Fruit fly (Drosophila melanogaster) whole organism, pupa: ENCODE measurements around the gene Trxr2.
A peak's percentile ranks its signal among the peaks of the same experiment; 100 is the strongest.

Experiments
- CG10348 ChIP-seq: fragments of 200-800 bp; sonication (Bioruptor generic); IDR thresholded peaks from 2 replicates; pipeline ENCODE4 v1.3.6; 2022; ENCODE audit warnings: missing biosample characterization, missing genetic modification characterization
- CG12605 ChIP-seq: fragments of 200-800 bp; sonication (Bioruptor generic); IDR thresholded peaks from 2 replicates; pipeline ENCODE4 v1.3.6; 2022; ENCODE audit warnings: missing biosample characterization, missing genetic modification characterization
- CG13204 ChIP-seq: fragments of 200-800 bp; sonication (Bioruptor generic); optimal IDR thresholded peaks from 2 replicates; lab custom pipeline; 2018; ENCODE audit warnings: missing biosample characterization, mild to moderate bottlenecking, missing genetic modification characterization, moderate library complexity
- CG14655 ChIP-seq: fragments of 200-800 bp; sonication (Bioruptor generic); optimal IDR thresholded peaks from 3 replicates; lab custom pipeline; 2017; ENCODE audit warnings: mild to moderate bottlenecking, missing biosample characterization, missing genetic modification reagents, missing genetic modification characterization
- CG15710 ChIP-seq: fragments of 200-800 bp; sonication (Bioruptor generic); optimal IDR thresholded peaks from 2 replicates; lab custom pipeline; 2018; ENCODE audit warnings: missing biosample characterization, mild to moderate bottlenecking, missing genetic modification characterization, moderate library complexity
- CG17806 ChIP-seq: fragments of 200-800 bp; sonication (Bioruptor generic); optimal IDR thresholded peaks from 2 replicates; lab custom pipeline; 2018; ENCODE audit warnings: missing biosample characterization, mild to moderate bottlenecking, missing genetic modification characterization, moderate library complexity
- CG32121 ChIP-seq: fragments of 200-800 bp; sonication (Bioruptor generic); IDR thresholded peaks from 2 replicates; pipeline ENCODE4 v1.3.6; 2022; ENCODE audit warnings: missing biosample characterization, missing genetic modification characterization
- CG34367 ChIP-seq: fragments of 200-800 bp; sonication (Bioruptor generic); optimal IDR thresholded peaks from 2 replicates; lab custom pipeline; 2018; ENCODE audit warnings: missing biosample characterization, mild to moderate bottlenecking, missing genetic modification characterization
- CG4496 ChIP-seq: fragments of 200-800 bp; sonication (Bioruptor generic); IDR thresholded peaks from 3 replicates; pipeline ENCODE4 v1.3.6; 2022; ENCODE audit warnings: missing biosample characterization, missing genetic modification characterization
- CG8159 ChIP-seq: fragments of 200-800 bp; sonication (Bioruptor generic); optimal IDR thresholded peaks from 3 replicates; lab custom pipeline; 2018; ENCODE audit warnings: missing biosample characterization, mild to moderate bottlenecking, missing genetic modification characterization, moderate library complexity
- CG8301 ChIP-seq: fragments of 200-800 bp; sonication (Bioruptor generic); optimal IDR thresholded peaks from 2 replicates; lab custom pipeline; 2018; ENCODE audit warnings: missing biosample characterization, mild to moderate bottlenecking, missing genetic modification characterization
- CG9948 ChIP-seq: fragments of 200-800 bp; sonication (Bioruptor generic); optimal IDR thresholded peaks from 2 replicates; lab custom pipeline; 2018; ENCODE audit warnings: missing biosample characterization, mild to moderate bottlenecking, missing genetic modification characterization, moderate library complexity
- D1 ChIP-seq: fragments of 200-800 bp; sonication (Bioruptor generic); optimal IDR thresholded peaks from 2 replicates; lab custom pipeline; 2018; ENCODE audit warnings: missing biosample characterization, mild to moderate bottlenecking, missing genetic modification characterization, moderate library complexity
- EcR ChIP-seq: fragments of 200-800 bp; sonication (Bioruptor generic); optimal IDR thresholded peaks from 3 replicates; lab custom pipeline; 2019; ENCODE audit warnings: missing biosample characterization, missing genetic modification characterization, mild to moderate bottlenecking, moderate library complexity, missing genetic modification reagents
- Ets98B ChIP-seq: fragments of 200-800 bp; sonication (Bioruptor generic); IDR thresholded peaks from 2 replicates; pipeline ENCODE4 v1.3.6; 2022; ENCODE audit warnings: missing biosample characterization, missing genetic modification characterization
- Pif1A ChIP-seq: fragments of 200-800 bp; sonication (Bioruptor generic); optimal IDR thresholded peaks from 3 replicates; lab custom pipeline; 2016; ENCODE audit warnings: missing biosample characterization, missing genetic modification characterization
- Pif1B ChIP-seq: fragments of 200-800 bp; sonication (Bioruptor generic); optimal IDR thresholded peaks from 3 replicates; lab custom pipeline; 2016; ENCODE audit warnings: missing biosample characterization, missing genetic modification characterization
- Snoo ChIP-seq: fragments of 200-800 bp; sonication (Bioruptor generic); optimal IDR thresholded peaks from 3 replicates; lab custom pipeline; 2017; ENCODE audit warnings: missing biosample characterization, mild to moderate bottlenecking, missing genetic modification characterization, inconsistent platforms
- fd96Ca ChIP-seq: fragments of 200-800 bp; sonication (Bioruptor generic); IDR thresholded peaks from 3 replicates; pipeline ENCODE4 v1.3.6; 2022; ENCODE audit warnings: missing biosample characterization, missing genetic modification characterization
- gl ChIP-seq: fragments of 200-800 bp; sonication (Bioruptor generic); optimal IDR thresholded peaks from 2 replicates; lab custom pipeline; 2018; ENCODE audit warnings: missing biosample characterization, mild to moderate bottlenecking, missing genetic modification characterization
- rn ChIP-seq: fragments of 200-800 bp; sonication (Bioruptor generic); IDR thresholded peaks from 2 replicates; pipeline ENCODE4 v1.3.6; 2022; ENCODE audit warnings: missing biosample characterization, missing genetic modification characterization

Gene Trxr2

dm6 chr3L:22548137-22548536, 1.9 kb upstream of the Trxr2 start, which contains the start of gene CG11404:
TSS of gene CG11404 (plus strand) at chr3L:22548437.
- TF ChIP-seq Pif1B (GFP tag; lab: Kevin White, UChicago) (no peak), CG34367 (tag; lab: Kevin White, UChicago) (no peak)
- TF ChIP-seq, all 21 proteins: peak for 0

- TF ChIP-seq fd96Ca (GFP tag; lab: Robert Waterston, UW) (no peak), rn (GFP tag; lab: Robert Waterston, UW) (no peak), D1 (tag; lab: Kevin White, UChicago) (no peak), CG32121 (GFP tag; lab: Robert Waterston, UW) (no peak), Pif1A (GFP tag; lab: Kevin White, UChicago) (no peak), CG13204 (GFP tag; lab: Kevin White, UChicago) (peak; percentile 31), CG17806 (tag; lab: Kevin White, UChicago) (no peak), CG10348 (GFP tag; lab: Robert Waterston, UW) (no peak)
Measured at dm6 chr3L:22571679-22572078, 21.7 kb downstream of the Trxr2 start.

dm6 chr3L:22572272-22572671, 22.2 kb downstream of the Trxr2 start:
- TF ChIP-seq CG10348 (GFP tag; lab: Robert Waterston, UW) (no peak), Ets98B (GFP tag; lab: Robert Waterston, UW) (no peak), EcR (GFP tag; lab: Kevin White, UChicago) (no peak), CG8159 (tag; lab: Kevin White, UChicago) (no peak), Snoo (tag; lab: Kevin White, UChicago) (no peak), CG4496 (GFP tag; lab: Robert Waterston, UW) (no peak), CG14655 (GFP tag; lab: Kevin White, UChicago) (no peak), fd96Ca (GFP tag; lab: Robert Waterston, UW) (no peak), CG12605 (GFP tag; lab: Robert Waterston, UW) (no peak), CG8301 (tag; lab: Kevin White, UChicago) (no peak), CG15710 (tag; lab: Kevin White, UChicago) (no peak), CG34367 (tag; lab: Kevin White, UChicago) (no peak), CG13204 (GFP tag; lab: Kevin White, UChicago) (no peak), Pif1B (GFP tag; lab: Kevin White, UChicago) (no peak), CG9948 (tag; lab: Kevin White, UChicago) (no peak)

dm6 chr3L:22586401-22587161, 36.6 kb downstream of the Trxr2 start:
- TF ChIP-seq CG12605 (GFP tag; lab: Robert Waterston, UW) (no peak), CG15710 (tag; lab: Kevin White, UChicago) (no peak)

dm6 chr3L:22587890-22588645, 38.0 kb downstream of the Trxr2 start:
- TF ChIP-seq CG10348 (GFP tag; lab: Robert Waterston, UW) (no peak), CG8159 (tag; lab: Kevin White, UChicago) (no peak), EcR (GFP tag; lab: Kevin White, UChicago) (no peak), gl (tag; lab: Kevin White, UChicago) (no peak), CG17806 (tag; lab: Kevin White, UChicago) (no peak), Snoo (tag; lab: Kevin White, UChicago) (no peak), D1 (tag; lab: Kevin White, UChicago) (no peak), rn (GFP tag; lab: Robert Waterston, UW) (no peak), fd96Ca (GFP tag; lab: Robert Waterston, UW) (no peak), CG9948 (tag; lab: Kevin White, UChicago) (no peak), Pif1A (GFP tag; lab: Kevin White, UChicago) (no peak), CG4496 (GFP tag; lab: Robert Waterston, UW) (no peak)

dm6 chr3L:22589135-22589534, 39.1 kb downstream of the Trxr2 start:
- no peak for TF ChIP-seq CG8159 (tag; lab: Kevin White, UChicago)
- TF ChIP-seq gl (tag; lab: Kevin White, UChicago): no peak
- TF ChIP-seq rn (GFP tag; lab: Robert Waterston, UW): no peak
- no peak for TF ChIP-seq CG34367 (tag; lab: Kevin White, UChicago)
- TF ChIP-seq CG13204 (GFP tag; lab: Kevin White, UChicago): no peak
- no peak for TF ChIP-seq CG4496 (GFP tag; lab: Robert Waterston, UW)
- no peak for TF ChIP-seq CG32121 (GFP tag; lab: Robert Waterston, UW)
- no peak for TF ChIP-seq Pif1B (GFP tag; lab: Kevin White, UChicago)
- TF ChIP-seq CG9948 (tag; lab: Kevin White, UChicago): no peak
